Worm (Caenorhabditis elegans): ENCODE results near the gene pas-2.

- TF ChIP-seq cog-1 (tag; optimal IDR thresholded peaks at IDR 0.05) (no peak), ref-1 (GFP tag; conservative IDR thresholded peaks at IDR 0.05) (no peak), klf-2 (GFP tag; conservative IDR thresholded peaks at IDR 0.05) (no peak), ztf-29 (GFP tag; IDR thresholded peaks at IDR 0.05) (no peak), ztf-23 (GFP tag; IDR thresholded peaks at IDR 0.05) (no peak), med-1 (GFP tag; optimal IDR thresholded peaks at IDR 0.05; ENCODE audit: insufficient read depth) (no peak), T22C8.4 (GFP tag; IDR thresholded peaks at IDR 0.05) (no peak)
Observed at ce11 chrV:10726691-10727090, 43.5 kb upstream of the pas-2 start.
